Worm (Caenorhabditis elegans) whole organism, midembryonic: ENCODE data around the gene dct-13.

Experiments used
- T22C8.4 ChIP-seq: fragments of 200-800 bp; sonication (Bioruptor generic); IDR thresholded peaks from 2 replicates; pipeline ENCODE4 v1.3.6; 2022; ENCODE audit warnings: missing genetic modification characterization, missing compliant biosample characterization
- cog-1 ChIP-seq: sonication (generic microtip); optimal IDR thresholded peaks from 2 replicates; lab custom pipeline; 2016; ENCODE audit warnings: missing genetic modification characterization, missing compliant biosample characterization
- klf-2 ChIP-seq: fragments of 200-800 bp; sonication (Bioruptor generic); conservative IDR thresholded peaks from 2 replicates; pipeline ENCODE4 v1.3.6; 2022; ENCODE audit warnings: missing genetic modification reagents, missing genetic modification characterization, missing compliant biosample characterization
- med-1 ChIP-seq: sonication (generic microtip); optimal IDR thresholded peaks from 2 replicates; lab custom pipeline; 2017; ENCODE audit warnings: missing genetic modification characterization, mild to moderate bottlenecking, missing compliant biosample characterization, antibody characterized with exemption, missing genetic modification reagents; ENCODE audit not compliant: insufficient read depth
- tab-1 ChIP-seq: fragments of 200-800 bp; sonication (Bioruptor generic); IDR thresholded peaks from 2 replicates; pipeline ENCODE4 v1.3.6; 2022; ENCODE audit warnings: missing genetic modification characterization, missing compliant biosample characterization
- ztf-23 ChIP-seq: fragments of 200-800 bp; sonication (Bioruptor generic); IDR thresholded peaks from 2 replicates; pipeline ENCODE4 v1.3.6; 2022; ENCODE audit warnings: missing genetic modification reagents, missing genetic modification characterization, missing compliant biosample characterization
- ztf-29 ChIP-seq: fragments of 200-800 bp; sonication (Bioruptor generic); IDR thresholded peaks from 2 replicates; pipeline ENCODE4 v1.3.6; 2022; ENCODE audit warnings: missing genetic modification reagents, missing genetic modification characterization, missing compliant biosample characterization

DNA sequence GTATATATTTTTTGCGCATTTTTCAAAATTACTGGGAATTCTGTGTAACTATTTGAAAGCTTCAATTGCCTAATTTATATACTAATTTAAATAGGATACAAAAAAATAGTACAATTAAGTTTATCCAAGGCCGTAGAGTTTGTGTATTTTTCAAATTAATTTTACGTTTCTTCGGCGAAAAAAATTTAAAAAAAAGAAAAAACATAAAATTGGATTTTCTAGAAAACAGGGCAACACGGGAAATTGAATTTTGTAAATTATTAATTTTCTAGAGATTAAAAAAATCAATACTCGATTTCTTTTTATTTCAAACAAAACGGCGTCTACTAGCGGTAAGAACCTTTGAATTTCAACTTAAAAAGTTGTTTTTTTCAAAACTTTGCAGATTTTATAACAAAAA lies 28.3 kb upstream of the dct-13 start, which contains the start of gene Y116A8C.23:
- TF ChIP-seq klf-2 (GFP tag; lab: Robert Waterston, UW) (no peak), ztf-29 (no peak), cog-1 (tag; lab: Kevin White, UChicago) (no peak), tab-1 (GFP tag; lab: Robert Waterston, UW) (no peak), ztf-23 (GFP tag; lab: Robert Waterston, UW) (no peak), med-1 (GFP tag; lab: Kevin White, UChicago) (no peak), T22C8.4 (GFP tag; lab: Robert Waterston, UW) (no peak)
